Worm (Caenorhabditis elegans) whole organism, midembryonic: ENCODE results near the gene F13E6.1.

Experiments used
- cog-1 ChIP-seq: sonication (generic microtip); optimal IDR thresholded peaks from 2 replicates; lab custom pipeline; 2016; ENCODE audit warnings: missing genetic modification characterization, missing compliant biosample characterization
- flt-1 ChIP-seq: fragments of 200-800 bp; sonication (Bioruptor generic); IDR thresholded peaks from 2 replicates; pipeline ENCODE4 v1.3.6; 2022; ENCODE audit warnings: missing genetic modification characterization, missing compliant biosample characterization
- klf-2 ChIP-seq: fragments of 200-800 bp; sonication (Bioruptor generic); conservative IDR thresholded peaks from 2 replicates; pipeline ENCODE4 v1.3.6; 2022; ENCODE audit warnings: missing genetic modification reagents, missing genetic modification characterization, missing compliant biosample characterization
- med-1 ChIP-seq: sonication (generic microtip); optimal IDR thresholded peaks from 2 replicates; lab custom pipeline; 2017; ENCODE audit warnings: missing genetic modification characterization, mild to moderate bottlenecking, missing compliant biosample characterization, antibody characterized with exemption, missing genetic modification reagents; ENCODE audit not compliant: insufficient read depth
- ref-1 ChIP-seq: fragments of 200-800 bp; sonication (Bioruptor generic); conservative IDR thresholded peaks from 2 replicates; pipeline ENCODE4 v1.3.6; 2022; ENCODE audit warnings: missing genetic modification reagents, missing genetic modification characterization, missing compliant biosample characterization
- tab-1 ChIP-seq: fragments of 200-800 bp; sonication (Bioruptor generic); IDR thresholded peaks from 2 replicates; pipeline ENCODE4 v1.3.6; 2022; ENCODE audit warnings: missing genetic modification characterization, missing compliant biosample characterization
- ztf-29 ChIP-seq: fragments of 200-800 bp; sonication (Bioruptor generic); IDR thresholded peaks from 2 replicates; pipeline ENCODE4 v1.3.6; 2022; ENCODE audit warnings: missing genetic modification reagents, missing genetic modification characterization, missing compliant biosample characterization

DNA sequence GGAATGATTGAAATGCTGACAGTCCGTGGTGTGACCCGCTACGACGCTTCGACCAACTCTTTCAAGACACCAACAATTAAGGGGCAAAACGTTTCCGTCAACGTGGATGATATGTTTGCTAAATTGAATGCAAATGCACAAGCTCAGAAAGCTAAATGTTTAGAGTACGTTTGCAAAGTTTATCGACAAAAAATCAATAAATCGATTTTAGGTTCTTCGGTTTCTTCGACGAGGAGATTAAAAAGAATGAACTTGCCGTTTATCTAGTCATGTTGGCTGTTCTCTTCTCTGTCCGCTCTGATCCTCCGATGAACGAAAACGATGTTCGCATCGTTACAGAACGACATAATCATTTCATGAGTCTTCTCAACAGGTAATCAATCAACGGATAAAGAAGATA, 12.2 kb downstream of the F13E6.1 start:
- TF ChIP-seq flt-1 (GFP tag; lab: Robert Waterston, UW) (no peak), klf-2 (GFP tag; lab: Robert Waterston, UW) (no peak), tab-1 (GFP tag; lab: Robert Waterston, UW) (no peak), ref-1 (GFP tag; lab: Robert Waterston, UW) (no peak), ztf-29 (GFP tag; lab: Robert Waterston, UW) (no peak), cog-1 (tag; lab: Kevin White, UChicago) (no peak), med-1 (GFP tag; lab: Kevin White, UChicago) (no peak)
